Worm (Caenorhabditis elegans) whole organism, L4/young adult: ENCODE results near the gene fbxa-74.

ENCODE experiments used
- dao-5 ChIP-seq: sonication (generic microtip); optimal IDR thresholded peaks from 2 replicates; lab custom pipeline; 2016; ENCODE audit warnings: missing genotype, missing genetic modification characterization, moderate library complexity, missing compliant biosample characterization
- him-1 ChIP-seq: sonication (generic microtip); optimal IDR thresholded peaks from 2 replicates; lab custom pipeline; 2016; ENCODE audit warnings: missing genotype, missing genetic modification reagents, missing genetic modification characterization, missing compliant biosample characterization

DNA sequence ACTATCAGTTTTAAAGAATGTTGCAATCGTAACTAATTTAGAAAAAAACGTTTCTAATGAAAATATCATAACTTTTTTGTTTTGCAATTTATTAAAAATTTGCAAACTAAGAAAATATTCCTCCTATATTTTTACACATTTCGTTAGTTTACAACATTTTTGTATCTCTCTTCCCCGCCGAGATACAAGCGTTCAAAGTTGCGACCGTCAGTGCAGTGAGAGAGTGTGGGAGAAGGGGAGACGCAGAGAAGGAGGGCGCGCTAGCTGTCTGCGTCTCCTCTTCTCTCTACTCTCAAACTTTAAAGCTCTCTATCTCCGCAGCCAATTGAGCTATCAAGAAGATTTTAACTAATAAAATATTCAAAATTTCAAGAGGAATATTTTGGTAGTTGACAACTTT lies 18.4 kb downstream of the fbxa-74 start:
- TF ChIP-seq him-1 (tag; lab: Kevin White, UChicago) (no peak), dao-5 (tag; lab: Kevin White, UChicago) (no peak)
